Worm (Caenorhabditis elegans) whole organism, young adult: ENCODE measurements around the gene klp-6.

Source experiments
- attf-5 ChIP-seq: fragments of 200-800 bp; sonication (Bioruptor generic); optimal IDR thresholded peaks from 2 replicates; lab custom pipeline; 2018; ENCODE audit warnings: mild to moderate bottlenecking, missing genetic modification characterization, missing compliant biosample characterization
- hmg-20 ChIP-seq: fragments of 200-800 bp; sonication (Bioruptor generic); IDR thresholded peaks from 2 replicates; pipeline ENCODE4 v1.3.6; 2022; ENCODE audit warnings: missing genetic modification reagents, missing genetic modification characterization, missing compliant biosample characterization
- let-607 ChIP-seq, 2 experiments: fragments of 200-800 bp in 1 of 2; sonication (Bioruptor generic) in 1 of 2; sonication (generic microtip) in 1 of 2; optimal IDR thresholded peaks; 2 replicates each; lab custom pipeline; 2016 to 2018; ENCODE audit warnings: mild to moderate bottlenecking in 2 of 2, missing compliant biosample characterization in 2 of 2, missing genetic modification characterization in 2 of 2, moderate library complexity in 2 of 2, missing genotype in 1 of 2
- lin-35 ChIP-seq, 3 experiments: fragments of 150-350 bp in 2 of 3; sonication (generic microtip) in 1 of 3; optimal IDR thresholded peaks; 2 replicates each; lab custom pipeline; 2014 to 2018; ENCODE audit warnings: missing biosample characterization in 3 of 3, missing genetic modification characterization in 3 of 3, missing genetic modification reagents in 3 of 3
- lin-40 ChIP-seq: sonication (generic microtip); optimal IDR thresholded peaks from 2 replicates; lab custom pipeline; 2016; ENCODE audit warnings: missing genetic modification characterization, mild to moderate bottlenecking, missing compliant biosample characterization, missing genotype, missing genetic modification reagents
- madf-3 ChIP-seq: fragments of 200-800 bp; sonication (Bioruptor generic); IDR thresholded peaks from 2 replicates; pipeline ENCODE4 v1.3.6; 2022; ENCODE audit warnings: missing genetic modification reagents, missing genetic modification characterization, missing compliant biosample characterization
- ztf-22 ChIP-seq: fragments of 200-800 bp; sonication (Bioruptor generic); optimal IDR thresholded peaks from 2 replicates; lab custom pipeline; 2018; ENCODE audit warnings: mild to moderate bottlenecking, missing genetic modification characterization, moderate library complexity, missing compliant biosample characterization

DNA sequence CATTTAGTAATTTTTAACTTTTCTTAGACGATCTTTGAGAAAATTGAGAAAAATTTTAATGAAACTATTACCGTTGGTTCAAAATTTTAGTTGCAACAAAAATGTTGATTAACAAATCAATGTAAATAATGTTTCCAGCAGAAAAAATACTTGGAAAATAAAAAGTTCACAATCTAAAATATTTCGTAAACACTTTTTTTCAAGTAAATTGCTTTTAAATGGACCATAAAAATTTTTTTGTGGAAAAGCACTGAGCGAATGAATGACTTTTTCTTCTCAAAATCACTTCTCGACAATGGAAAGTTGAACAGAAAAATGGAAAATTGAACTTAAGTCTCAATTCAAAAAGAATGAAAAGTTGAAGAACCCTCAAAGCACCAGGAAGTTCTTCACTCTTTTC is 22.8 kb downstream of the klp-6 start, which contains the start of gene C45G9.8:
- no peak for TF ChIP-seq let-607 (tag; optimal IDR thresholded peaks at IDR 0.05; lab: Kevin White, UChicago)
- TF ChIP-seq madf-3 (GFP tag; lab: Robert Waterston, UW): no peak
- TF ChIP-seq lin-40 (tag; lab: Kevin White, UChicago): no peak
- TF ChIP-seq lin-35 (GFP tag; optimal IDR thresholded peaks at IDR 0.05; lab: Kevin White, UChicago): no peak
- TF ChIP-seq hmg-20: no peak
- no peak for TF ChIP-seq attf-5 (GFP tag; lab: Kevin White, UChicago)
- no peak for TF ChIP-seq ztf-22 (GFP tag; lab: Kevin White, UChicago)
